Fruit fly (Drosophila melanogaster): ENCODE measurements around the gene form3.

DNA sequence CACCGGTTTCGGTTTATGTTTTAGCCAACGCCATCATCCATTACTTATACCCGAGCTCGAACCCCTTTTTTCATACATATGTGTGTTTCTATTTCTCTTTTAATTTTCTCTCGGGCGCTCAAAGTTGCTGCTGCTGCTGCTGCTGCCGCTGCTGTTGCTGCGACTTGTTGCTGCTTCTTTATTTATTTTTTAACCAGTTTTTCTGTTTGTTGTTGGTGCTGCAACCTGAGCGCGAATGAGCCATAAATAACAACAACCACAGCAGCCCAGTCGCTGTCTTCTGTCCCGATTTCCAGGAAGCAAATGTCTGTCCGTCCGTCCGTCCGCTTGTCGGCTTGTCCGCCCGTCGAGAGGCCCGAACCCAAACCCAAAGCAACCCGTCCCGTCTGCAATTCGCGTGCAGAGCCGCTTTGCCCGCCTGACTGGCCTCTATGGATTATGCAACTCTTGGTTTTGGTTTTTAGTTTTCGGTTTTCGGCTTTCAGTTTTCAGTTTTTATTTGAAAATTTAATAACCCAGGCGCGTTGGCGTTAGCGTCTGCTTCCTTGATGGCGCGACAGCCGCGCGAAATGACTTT lies 43.1 kb downstream of the form3 start:
- TF ChIP-seq CG14711 (tag; optimal IDR thresholded peaks at IDR 0.05), result no peak
- TF ChIP-seq Hr96 (GFP tag; optimal IDR thresholded peaks at IDR 0.05), result no peak
- no peak for TF ChIP-seq pad (GFP tag; optimal IDR thresholded peaks at IDR 0.05)
- TF ChIP-seq Clk (GFP tag; optimal IDR thresholded peaks at IDR 0.05), result no peak
- TF ChIP-seq Mnt (GFP tag; optimal IDR thresholded peaks at IDR 0.05), result no peak
- no peak for TF ChIP-seq CG7101 (tag; optimal IDR thresholded peaks at IDR 0.05)
- no peak for TF ChIP-seq Crg-1 (GFP tag; optimal IDR thresholded peaks at IDR 0.05)
- TF ChIP-seq kay (GFP tag; ENCODE audit: borderline replicate concordance), result no peak
- no peak for TF ChIP-seq CG5204 (GFP tag; optimal IDR thresholded peaks at IDR 0.05)
- no peak for TF ChIP-seq ovo (GFP tag; optimal IDR thresholded peaks at IDR 0.05)
- no peak for TF ChIP-seq toe (GFP tag; optimal IDR thresholded peaks at IDR 0.05)
- no peak for TF ChIP-seq CG1620 (GFP tag; optimal IDR thresholded peaks at IDR 0.05)
